Worm (Caenorhabditis elegans): ENCODE measurements around the gene C18A3.7.

ce11 chrII:5702611-5703192 is 27.5 kb downstream of the C18A3.7 start:
- TF ChIP-seq nhr-28 (tag; optimal IDR thresholded peaks at IDR 0.05): no peak
- no peak for TF ChIP-seq nhr-11 (tag; optimal IDR thresholded peaks at IDR 0.05)
- no peak for TF ChIP-seq jun-1 (tag; optimal IDR thresholded peaks at IDR 0.05)
- no peak for TF ChIP-seq ces-1 (GFP tag; optimal IDR thresholded peaks at IDR 0.05)
- TF ChIP-seq lin-39 (tag; optimal IDR thresholded peaks at IDR 0.05): no peak
- peak; percentile 59 for TF ChIP-seq nhr-48 (tag; optimal IDR thresholded peaks at IDR 0.05)
- TF ChIP-seq ceh-32 (tag; optimal IDR thresholded peaks at IDR 0.05; ENCODE audit: poor library complexity): no peak
